Fruit fly (Drosophila melanogaster): ENCODE measurements around the gene unc-119.

The unc-119 gene

dm6 chrX:7307478-7308200 lies 16.5 kb upstream of the unc-119 start, which contains the start of gene brk:
Gene brk, plus strand, starts transcription at chrX:7307939.
- TF ChIP-seq Dfd (GFP tag; optimal IDR thresholded peaks at IDR 0.05) (no peak), Rel (GFP tag; optimal IDR thresholded peaks at IDR 0.05) (peak; percentile 11), Rel (tag; optimal IDR thresholded peaks at IDR 0.05) (peak; percentile 39), fru (GFP tag; optimal IDR thresholded peaks at IDR 0.05) (peak; percentile 33), psq (GFP tag; optimal IDR thresholded peaks at IDR 0.05) (peak; percentile 28), h (GFP tag; optimal IDR thresholded peaks at IDR 0.05) (peak; percentile 70), CG9705 (GFP tag; optimal IDR thresholded peaks at IDR 0.05) (no peak), woc (GFP tag; optimal IDR thresholded peaks at IDR 0.05) (peak; percentile 46), dmrt93B (GFP tag; optimal IDR thresholded peaks at IDR 0.05) (no peak), dl (GFP tag; optimal IDR thresholded peaks at IDR 0.05; ENCODE audit: insufficient read depth in 1 of 2, partially characterized antibody in 2 of 2) (peak; percentile 91 to 92), sv (GFP tag; optimal IDR thresholded peaks at IDR 0.05) (no peak), tai (GFP tag; optimal IDR thresholded peaks at IDR 0.05) (peak; percentile 25), ey (GFP tag; optimal IDR thresholded peaks at IDR 0.05) (no peak), Vsx2 (GFP tag; optimal IDR thresholded peaks at IDR 0.05; ENCODE audit: partially characterized antibody) (peak; percentile 88), Sp1 (GFP tag; optimal IDR thresholded peaks at IDR 0.05) (no peak), Hnf4 (GFP tag; optimal IDR thresholded peaks at IDR 0.05) (peak; percentile 45), Dif (GFP tag; optimal IDR thresholded peaks at IDR 0.05; ENCODE audit: partially characterized antibody) (peak; percentile 94), OdsH (GFP tag; optimal IDR thresholded peaks at IDR 0.05) (no peak), foxo (GFP tag; optimal IDR thresholded peaks at IDR 0.05) (peak in 1 of 2 experiments; percentile 17), CG32264 (GFP tag; optimal IDR thresholded peaks at IDR 0.05) (no peak), Hr83 (GFP tag; optimal IDR thresholded peaks at IDR 0.05; ENCODE audit: poor library complexity, severe bottlenecking) (peak; percentile 71), brk (GFP tag; optimal IDR thresholded peaks at IDR 0.05) (no peak), Abd-B (GFP tag; optimal IDR thresholded peaks at IDR 0.05) (peak; percentile 43), N (GFP tag; optimal IDR thresholded peaks at IDR 0.05) (peak; percentile 43), dsf (GFP tag; optimal IDR thresholded peaks at IDR 0.05; ENCODE audit: borderline replicate concordance) (no peak)

- TF ChIP-seq OdsH (GFP tag; optimal IDR thresholded peaks at IDR 0.05) (peak; percentile 72), dl (GFP tag; optimal IDR thresholded peaks at IDR 0.05; ENCODE audit: insufficient read depth in 1 of 2, partially characterized antibody in 2 of 2) (peak; percentile 80 to 89), tai (GFP tag; optimal IDR thresholded peaks at IDR 0.05) (no peak), CG32264 (GFP tag; optimal IDR thresholded peaks at IDR 0.05) (peak; percentile 71), jim (GFP tag; optimal IDR thresholded peaks at IDR 0.05) (no peak), rgr (GFP tag; optimal IDR thresholded peaks at IDR 0.05) (peak; percentile 79), Hnf4 (GFP tag; optimal IDR thresholded peaks at IDR 0.05) (peak; percentile 54), sage (GFP tag; optimal IDR thresholded peaks at IDR 0.05) (peak; percentile 16), Dif (GFP tag; optimal IDR thresholded peaks at IDR 0.05; ENCODE audit: partially characterized antibody) (peak; percentile 74), usp (GFP tag; optimal IDR thresholded peaks at IDR 0.05) (no peak), lola (GFP tag; optimal IDR thresholded peaks at IDR 0.05) (no peak), HLH106 (tag; optimal IDR thresholded peaks at IDR 0.05) (peak; percentile 93), sv (GFP tag; optimal IDR thresholded peaks at IDR 0.05) (peak; percentile 89), foxo (GFP tag; optimal IDR thresholded peaks at IDR 0.05) (peak in 1 of 2 experiments; percentile 72), Sp1 (GFP tag; optimal IDR thresholded peaks at IDR 0.05) (peak; percentile 93), Dfd (GFP tag; optimal IDR thresholded peaks at IDR 0.05) (peak; percentile 59), Vsx2 (GFP tag; optimal IDR thresholded peaks at IDR 0.05; ENCODE audit: partially characterized antibody) (peak; percentile 27), dmrt93B (GFP tag; optimal IDR thresholded peaks at IDR 0.05) (peak; percentile 95), woc (GFP tag; optimal IDR thresholded peaks at IDR 0.05) (peak; percentile 26), ey (GFP tag; optimal IDR thresholded peaks at IDR 0.05) (peak; percentile 56), Rel (GFP tag; optimal IDR thresholded peaks at IDR 0.05) (peak; percentile 12), Rel (tag; optimal IDR thresholded peaks at IDR 0.05) (peak; percentile 27), CG9705 (GFP tag; optimal IDR thresholded peaks at IDR 0.05) (peak; percentile 67), Myc (optimal IDR thresholded peaks at IDR 0.05) (no peak), fru (GFP tag; optimal IDR thresholded peaks at IDR 0.05) (peak; percentile 77), br (GFP tag; optimal IDR thresholded peaks at IDR 0.05) (peak; percentile 64), Hr78 (GFP tag; optimal IDR thresholded peaks at IDR 0.05) (no peak), psq (GFP tag; optimal IDR thresholded peaks at IDR 0.05) (peak; percentile 78), h (GFP tag; optimal IDR thresholded peaks at IDR 0.05) (peak; percentile 66), N (GFP tag; optimal IDR thresholded peaks at IDR 0.05) (peak; percentile 79)
Measured at dm6 chrX:7306538-7307477, 15.7 kb upstream of the unc-119 start.

Measured in whole organism, wandering third instar larva.